Fruit fly (Drosophila melanogaster) whole organism, adult: ENCODE results near the gene CG10298.

Experiments used
- CG11617 ChIP-seq: fragments of 200-800 bp; sonication (Bioruptor generic); optimal IDR thresholded peaks from 2 replicates; lab custom pipeline; 2017; ENCODE audit warnings: mild to moderate bottlenecking, missing biosample characterization, missing genetic modification reagents, missing genetic modification characterization
- Hr96 ChIP-seq: fragments of 200-800 bp; sonication (Bioruptor generic); optimal IDR thresholded peaks from 2 replicates; lab custom pipeline; 2016; ENCODE audit warnings: missing biosample characterization, missing genetic modification characterization
- bab1 ChIP-seq: fragments of 200-800 bp; sonication (Bioruptor generic); optimal IDR thresholded peaks from 3 replicates; lab custom pipeline; 2019; ENCODE audit warnings: missing biosample characterization, mild to moderate bottlenecking, missing genetic modification characterization, moderate library complexity

dm6 chr3R:6375944-6376343 is 33.1 kb downstream of the CG10298 start, which contains the start of gene CRAT:
- TF ChIP-seq CG11617 (GFP tag; lab: Kevin White, UChicago) (no peak), bab1 (GFP tag; lab: Kevin White, UChicago) (no peak), Hr96 (no peak)
